Worm (Caenorhabditis elegans) whole organism, late embryonic: ENCODE measurements around the gene F10B5.2.

ENCODE experiments used
- ama-1 ChIP-seq: fragments of 150-350 bp; optimal IDR thresholded peaks from 2 replicates; lab custom pipeline; 2014
- ceh-2 ChIP-seq: sonication (generic microtip); optimal IDR thresholded peaks from 2 replicates; lab custom pipeline; 2016; ENCODE audit warnings: missing genotype, missing genetic modification characterization, missing compliant biosample characterization
- ceh-22 ChIP-seq: sonication (generic microtip); optimal IDR thresholded peaks from 2 replicates; lab custom pipeline; 2017; ENCODE audit warnings: missing biosample characterization, missing genetic modification characterization
- ceh-30 ChIP-seq: fragments of 150-350 bp; optimal IDR thresholded peaks from 2 replicates; lab custom pipeline; 2014; ENCODE audit warnings: missing biosample characterization, missing genetic modification characterization
- che-1 ChIP-seq: sonication (generic microtip); optimal IDR thresholded peaks from 2 replicates; lab custom pipeline; 2016; ENCODE audit warnings: mild to moderate bottlenecking, missing genetic modification characterization, missing compliant biosample characterization
- dmd-4 ChIP-seq: sonication (generic microtip); optimal IDR thresholded peaks from 2 replicates; lab custom pipeline; 2016; ENCODE audit warnings: borderline replicate concordance, missing genetic modification characterization, missing compliant biosample characterization
- nfya-1 ChIP-seq: sonication (generic microtip); optimal IDR thresholded peaks from 2 replicates; lab custom pipeline; 2017; ENCODE audit warnings: missing genetic modification characterization, mild to moderate bottlenecking, missing compliant biosample characterization, antibody characterized with exemption, moderate library complexity
- nhr-11 ChIP-seq: fragments of 150-350 bp; optimal IDR thresholded peaks from 2 replicates; lab custom pipeline; 2014; ENCODE audit warnings: missing biosample characterization, missing genetic modification characterization
- pag-3 ChIP-seq: sonication (generic microtip); optimal IDR thresholded peaks from 2 replicates; lab custom pipeline; 2016; ENCODE audit warnings: missing compliant biosample characterization, missing genetic modification characterization, borderline replicate concordance
- pha-4 ChIP-seq: fragments of 150-350 bp; optimal IDR thresholded peaks from 2 replicates; lab custom pipeline; 2018; ENCODE audit warnings: missing biosample characterization, missing genetic modification reagents, missing genetic modification characterization
- unc-86 ChIP-seq: sonication (generic microtip); optimal IDR thresholded peaks from 2 replicates; lab custom pipeline; 2016; ENCODE audit warnings: missing genetic modification characterization, missing compliant biosample characterization
- zip-5 ChIP-seq: sonication (generic microtip); optimal IDR thresholded peaks from 2 replicates; lab custom pipeline; 2016; ENCODE audit warnings: missing genetic modification characterization, missing compliant biosample characterization

DNA sequence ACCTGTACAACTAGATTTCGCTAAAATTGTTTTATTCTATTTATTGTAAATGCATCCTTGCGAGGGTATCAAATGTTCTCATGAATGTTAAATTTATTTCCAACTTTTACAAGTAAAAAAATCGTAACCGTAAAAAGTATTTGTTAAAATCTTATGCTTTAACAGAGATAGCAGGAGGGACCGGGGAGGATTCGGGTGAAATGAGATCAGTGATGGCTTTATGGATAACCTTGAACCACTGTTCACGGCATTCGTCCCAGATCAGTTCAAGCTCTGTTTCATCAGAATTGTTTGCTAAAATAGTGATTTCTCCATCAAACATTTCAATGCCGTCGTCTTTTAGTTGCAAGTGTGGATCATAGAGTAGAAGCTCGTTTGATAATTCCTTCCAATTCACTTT is 3.4 kb upstream of the F10B5.2 start:
- TF ChIP-seq dmd-4 (tag; lab: Kevin White, UChicago) (no peak), ceh-2 (tag; lab: Kevin White, UChicago) (no peak), ceh-22 (tag; lab: Kevin White, UChicago) (no peak), pag-3 (tag; lab: Kevin White, UChicago) (no peak), che-1 (tag; lab: Kevin White, UChicago) (no peak), ama-1 (lab: Kevin White, UChicago) (no peak), pha-4 (tag; lab: Kevin White, UChicago) (no peak), ceh-30 (tag; lab: Kevin White, UChicago) (no peak), unc-86 (tag; lab: Kevin White, UChicago) (no peak), zip-5 (tag; lab: Kevin White, UChicago) (no peak), nhr-11 (tag; lab: Kevin White, UChicago) (no peak), nfya-1 (tag; lab: Kevin White, UChicago) (no peak)
